Fruit fly (Drosophila melanogaster): ENCODE measurements around the gene MED17.

The MED17 gene

DNA sequence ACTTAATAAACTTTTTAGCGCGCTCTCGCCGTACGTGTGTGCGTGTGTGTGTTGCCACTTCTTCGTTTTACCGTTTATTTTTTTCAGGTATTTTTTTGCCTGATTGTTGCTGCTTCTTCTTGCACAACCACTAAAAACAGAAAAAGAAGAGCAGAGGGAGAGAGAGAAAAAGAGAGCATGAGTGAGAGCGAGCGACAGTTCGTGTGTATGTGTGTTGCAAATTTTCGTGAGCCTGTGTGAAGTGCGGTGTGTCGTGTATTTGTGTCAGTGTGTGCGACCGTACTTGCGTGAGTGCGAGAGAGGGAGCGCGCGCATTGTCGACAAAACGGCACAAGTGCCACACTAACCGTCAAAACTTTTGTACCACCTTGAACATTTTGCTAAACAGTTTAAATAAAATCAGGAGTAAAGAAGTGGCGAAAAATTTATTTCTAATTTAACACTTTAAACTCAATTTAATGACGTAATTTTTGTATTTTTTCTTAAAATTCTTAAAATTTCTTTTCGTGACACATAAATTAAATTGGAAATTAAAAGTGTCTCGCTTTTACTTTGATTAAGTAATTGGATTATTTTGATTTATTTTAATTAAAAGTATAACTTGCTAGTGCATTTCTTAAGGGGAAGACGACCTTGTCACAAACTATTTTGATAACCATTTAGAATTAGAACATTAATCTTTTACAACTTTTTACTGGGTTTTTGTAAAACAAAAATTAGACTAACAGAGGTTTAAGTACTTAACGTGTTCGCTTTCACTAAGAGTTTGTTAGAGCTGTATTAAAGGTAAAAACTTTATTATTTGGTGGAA lies 8.3 kb downstream of the MED17 start (continued):
- TF ChIP-seq CG10267 (tag; optimal IDR thresholded peaks at IDR 0.05) (peak; percentile 55), tna (GFP tag; IDR thresholded peaks at IDR 0.05; ENCODE audit: partially characterized antibody) (no peak), Oaz (GFP tag; IDR thresholded peaks at IDR 0.05) (no peak), Dp (GFP tag; optimal IDR thresholded peaks at IDR 0.05) (peak; percentile 16), ci (GFP tag; IDR thresholded peaks at IDR 0.05) (no peak), Blimp-1 (GFP tag; optimal IDR thresholded peaks at IDR 0.05) (peak; percentile 31), CG2199 (GFP tag; IDR thresholded peaks at IDR 0.05) (no peak), CG6254 (GFP tag; optimal IDR thresholded peaks at IDR 0.05) (no peak), tx (GFP tag; optimal IDR thresholded peaks at IDR 0.05) (peak; percentile 42), Optix (GFP tag; IDR thresholded peaks at IDR 0.05) (no peak), hb (GFP tag; IDR thresholded peaks at IDR 0.05; ENCODE audit: partially characterized antibody) (no peak), CG31388 (GFP tag; optimal IDR thresholded peaks at IDR 0.05) (no peak), gcm (GFP tag; optimal IDR thresholded peaks at IDR 0.05) (no peak), CG34224 (GFP tag; IDR thresholded peaks at IDR 0.05; ENCODE audit: partially characterized antibody) (no peak), CG10543 (GFP tag; optimal IDR thresholded peaks at IDR 0.05) (peak; percentile 51), Sry-β (GFP tag; optimal IDR thresholded peaks at IDR 0.05) (no peak), CG15601 (tag; optimal IDR thresholded peaks at IDR 0.05) (peak; percentile 55), CG17361 (GFP tag; IDR thresholded peaks at IDR 0.05) (no peak), B-H1 (GFP tag; IDR thresholded peaks at IDR 0.05) (no peak), Sox100B (GFP tag; optimal IDR thresholded peaks at IDR 0.05) (peak; percentile 73), CG3163 (GFP tag; optimal IDR thresholded peaks at IDR 0.05) (peak; percentile 30), fd96Cb (tag; optimal IDR thresholded peaks at IDR 0.05) (peak; percentile 44), Mad (GFP tag; optimal IDR thresholded peaks at IDR 0.05) (no peak), schlank (tag; optimal IDR thresholded peaks at IDR 0.05) (no peak), sisA (GFP tag; IDR thresholded peaks at IDR 0.05) (no peak), MBD-R2 (GFP tag; IDR thresholded peaks at IDR 0.05) (no peak), Dbx (GFP tag; IDR thresholded peaks at IDR 0.05) (no peak), Med (GFP tag) (peak; percentile 87), Lim3 (GFP tag; IDR thresholded peaks at IDR 0.05) (no peak), CG9727 (GFP tag; optimal IDR thresholded peaks at IDR 0.05) (peak; percentile 80), Dek (tag; optimal IDR thresholded peaks at IDR 0.05) (peak; percentile 24), TFAM (GFP tag; optimal IDR thresholded peaks at IDR 0.05) (no peak), cas (GFP tag; IDR thresholded peaks at IDR 0.05) (no peak), gfzf (GFP tag; optimal IDR thresholded peaks at IDR 0.05) (no peak), CG9932 (GFP tag; IDR thresholded peaks at IDR 0.05) (no peak), crol (GFP tag; IDR thresholded peaks at IDR 0.05) (no peak), CG3995 (GFP tag; optimal IDR thresholded peaks at IDR 0.05) (no peak), lab (GFP tag; optimal IDR thresholded peaks at IDR 0.05) (peak; percentile 48), CG9797 (GFP tag; optimal IDR thresholded peaks at IDR 0.05) (no peak), CG12219 (GFP tag; optimal IDR thresholded peaks at IDR 0.05) (no peak), corto (GFP tag; optimal IDR thresholded peaks at IDR 0.05) (peak; percentile 8), chm (GFP tag; IDR thresholded peaks at IDR 0.05) (no peak), CG8359 (GFP tag; optimal IDR thresholded peaks at IDR 0.05; ENCODE audit: borderline replicate concordance) (no peak), CG6689 (GFP tag; IDR thresholded peaks at IDR 0.05) (no peak), aop (GFP tag; IDR thresholded peaks at IDR 0.05) (no peak), nau (GFP tag; optimal IDR thresholded peaks at IDR 0.05) (no peak), lov (optimal IDR thresholded peaks at IDR 0.05) (no peak), lov (GFP tag; IDR thresholded peaks at IDR 0.05) (no peak), CG11504 (tag; optimal IDR thresholded peaks at IDR 0.05) (peak; percentile 77), CG43689 (GFP tag; IDR thresholded peaks at IDR 0.05) (no peak)
